Worm (Caenorhabditis elegans): Measurements from ENCODE around the gene E02C12.6.

DNA sequence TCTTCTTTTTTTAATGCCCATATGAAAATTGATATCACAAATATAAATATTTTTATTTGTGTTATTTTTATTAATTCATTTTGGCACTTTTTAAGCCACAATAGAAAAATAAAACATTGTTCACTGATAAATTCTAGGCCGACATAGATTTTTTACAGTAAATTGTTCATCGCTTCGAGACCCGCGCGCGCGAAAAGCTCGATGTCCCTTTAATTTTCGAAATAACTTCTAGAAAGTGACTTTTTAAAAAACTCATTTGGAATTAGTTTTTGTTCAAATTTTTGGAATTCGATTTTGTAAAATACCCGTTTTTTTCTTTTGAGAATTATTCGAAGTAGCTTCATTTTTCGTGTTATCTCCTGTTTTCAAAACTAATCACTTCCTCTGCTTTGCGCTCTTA is 13.5 kb upstream of the E02C12.6 start:
- TF ChIP-seq cog-1 (tag; optimal IDR thresholded peaks at IDR 0.05): no peak
- no peak for TF ChIP-seq ztf-23 (GFP tag; IDR thresholded peaks at IDR 0.05)
- TF ChIP-seq flt-1 (GFP tag; IDR thresholded peaks at IDR 0.05): no peak
- no peak for TF ChIP-seq tab-1 (GFP tag; IDR thresholded peaks at IDR 0.05)
- TF ChIP-seq ztf-29 (GFP tag; IDR thresholded peaks at IDR 0.05): no peak
- no peak for TF ChIP-seq T22C8.4 (GFP tag; IDR thresholded peaks at IDR 0.05)
